Fruit fly (Drosophila melanogaster): ENCODE measurements around the gene CG32240.
A peak's percentile ranks its signal among the peaks of the same experiment; 100 is the strongest.

CG32240 gene

dm6 chr3L:4354898-4355627, 26.4 kb downstream of the CG32240 start (continued):
- TF ChIP-seq scrt (GFP tag; optimal IDR thresholded peaks at IDR 0.05) (no peak), Mrtf (GFP tag; IDR thresholded peaks at IDR 0.05) (no peak), CG9727 (GFP tag; optimal IDR thresholded peaks at IDR 0.05) (peak; percentile 42), CG30403 (GFP tag; optimal IDR thresholded peaks at IDR 0.05) (peak; percentile 3), CG31224 (GFP tag; IDR thresholded peaks at IDR 0.05) (no peak), CG4424 (GFP tag; optimal IDR thresholded peaks at IDR 0.05) (no peak), wdn (GFP tag; IDR thresholded peaks at IDR 0.05) (no peak), eve (GFP tag; optimal IDR thresholded peaks at IDR 0.05) (no peak), CG1603 (tag; optimal IDR thresholded peaks at IDR 0.05) (no peak), odd (GFP tag; optimal IDR thresholded peaks at IDR 0.05) (peak; percentile 37), gcm2 (GFP tag; optimal IDR thresholded peaks at IDR 0.05) (no peak), tll (GFP tag; optimal IDR thresholded peaks at IDR 0.05) (no peak), pho (GFP tag; optimal IDR thresholded peaks at IDR 0.05) (no peak), tin (GFP tag; optimal IDR thresholded peaks at IDR 0.05) (no peak), pum (GFP tag; optimal IDR thresholded peaks at IDR 0.05) (no peak), Side (GFP tag; optimal IDR thresholded peaks at IDR 0.05) (no peak), Ets97D (GFP tag; optimal IDR thresholded peaks at IDR 0.05) (no peak), tx (GFP tag; optimal IDR thresholded peaks at IDR 0.05) (no peak), CG18262 (tag; optimal IDR thresholded peaks at IDR 0.05) (peak; percentile 57), Atf3 (GFP tag; optimal IDR thresholded peaks at IDR 0.05) (no peak), ssp (GFP tag; IDR thresholded peaks at IDR 0.05) (no peak), CG14860 (GFP tag; IDR thresholded peaks at IDR 0.05; ENCODE audit: partially characterized antibody) (no peak), Ets65A (GFP tag) (no peak), Scr (GFP tag; IDR thresholded peaks at IDR 0.05; ENCODE audit: partially characterized antibody) (no peak), stc (GFP tag; IDR thresholded peaks at IDR 0.05) (no peak), CG10366 (GFP tag; IDR thresholded peaks at IDR 0.05) (no peak), peb (GFP tag; IDR thresholded peaks at IDR 0.05) (no peak), Fer1 (GFP tag; optimal IDR thresholded peaks at IDR 0.05) (no peak), her (GFP tag; optimal IDR thresholded peaks at IDR 0.05) (no peak), unc-4 (GFP tag; IDR thresholded peaks at IDR 0.05; ENCODE audit: partially characterized antibody) (no peak), hb (GFP tag; IDR thresholded peaks at IDR 0.05; ENCODE audit: partially characterized antibody) (no peak), CG12071 (GFP tag; optimal IDR thresholded peaks at IDR 0.05) (no peak), run (tag; optimal IDR thresholded peaks at IDR 0.05) (no peak), z (GFP tag; IDR thresholded peaks at IDR 0.05) (no peak), CG7963 (GFP tag; IDR thresholded peaks at IDR 0.05; ENCODE audit: partially characterized antibody) (no peak), CG1233 (GFP tag; optimal IDR thresholded peaks at IDR 0.05) (no peak), CG13424 (tag; optimal IDR thresholded peaks at IDR 0.05) (peak; percentile 45), C15 (GFP tag; IDR thresholded peaks at IDR 0.05) (no peak), hbn (GFP tag; IDR thresholded peaks at IDR 0.05; ENCODE audit: partially characterized antibody) (no peak), Ptx1 (GFP tag; IDR thresholded peaks at IDR 0.05) (no peak), HmgZ (tag; optimal IDR thresholded peaks at IDR 0.05) (no peak), tgo (GFP tag; IDR thresholded peaks at IDR 0.05) (no peak), GATAe (GFP tag; conservative IDR thresholded peaks at IDR 0.05) (no peak), lbe (GFP tag; optimal IDR thresholded peaks at IDR 0.05) (no peak), CG7745 (tag; optimal IDR thresholded peaks at IDR 0.05) (no peak), jumu (GFP tag; optimal IDR thresholded peaks at IDR 0.05) (no peak), CG11398 (GFP tag; optimal IDR thresholded peaks at IDR 0.05) (no peak), TFAM (GFP tag; optimal IDR thresholded peaks at IDR 0.05) (no peak), CG8089 (GFP tag; optimal IDR thresholded peaks at IDR 0.05) (no peak), CG16813 (GFP tag; IDR thresholded peaks at IDR 0.05; ENCODE audit: partially characterized antibody) (no peak), vfl (GFP tag; optimal IDR thresholded peaks at IDR 0.05) (no peak)

Data from whole organism, embryonic.